Fruit fly (Drosophila melanogaster) whole organism, embryonic: ENCODE data around the gene Mks1.
A peak's percentile ranks its signal among the peaks of the same experiment; 100 is the strongest.

Source experiments
- Atf3 ChIP-seq: fragments of 200-800 bp; sonication (Bioruptor generic); optimal IDR thresholded peaks from 3 replicates; lab custom pipeline; 2016; ENCODE audit warnings: missing biosample characterization, missing genetic modification characterization
- Bdp1 ChIP-seq: fragments of 200-800 bp; sonication (Bioruptor generic); optimal IDR thresholded peaks from 3 replicates; lab custom pipeline; 2016; ENCODE audit warnings: missing biosample characterization, missing genetic modification characterization
- CG10654 ChIP-seq: fragments of 200-800 bp; sonication (Bioruptor generic); optimal IDR thresholded peaks from 2 replicates; lab custom pipeline; 2016; ENCODE audit warnings: missing biosample characterization, missing genetic modification characterization
- CG11560 ChIP-seq: fragments of 200-800 bp; sonication (Bioruptor generic); IDR thresholded peaks from 3 replicates; pipeline ENCODE4 v1.3.6; 2022; ENCODE audit warnings: missing biosample characterization, missing genetic modification characterization
- CG14710 ChIP-seq: fragments of 200-800 bp; sonication (Bioruptor generic); optimal IDR thresholded peaks from 3 replicates; lab custom pipeline; 2019; ENCODE audit warnings: missing biosample characterization, mild to moderate bottlenecking, missing genetic modification characterization, moderate library complexity
- CG15696 ChIP-seq: fragments of 200-800 bp; sonication (Bioruptor generic); optimal IDR thresholded peaks from 2 replicates; lab custom pipeline; 2019; ENCODE audit warnings: missing biosample characterization, mild to moderate bottlenecking, missing genetic modification characterization, moderate library complexity
- CG16779 ChIP-seq: fragments of 200-800 bp; sonication (Bioruptor generic); IDR thresholded peaks from 2 replicates; pipeline ENCODE4 v1.3.6; 2022; ENCODE audit warnings: missing biosample characterization, missing genetic modification characterization
- CG17802 ChIP-seq: fragments of 200-800 bp; sonication (Bioruptor generic); optimal IDR thresholded peaks from 2 replicates; lab custom pipeline; 2018; ENCODE audit warnings: missing biosample characterization, mild to moderate bottlenecking, missing genetic modification characterization, moderate library complexity
- CG2120 ChIP-seq: fragments of 200-800 bp; sonication (Bioruptor generic); optimal IDR thresholded peaks from 3 replicates; lab custom pipeline; 2016; ENCODE audit warnings: missing biosample characterization, missing genetic modification characterization
- CG2712 ChIP-seq: fragments of 200-800 bp; optimal IDR thresholded peaks from 3 replicates; lab custom pipeline; 2019; ENCODE audit warnings: missing biosample characterization, mild to moderate bottlenecking, missing genetic modification characterization, moderate library complexity
- CG3065 ChIP-seq: fragments of 200-800 bp; sonication (Bioruptor generic); optimal IDR thresholded peaks from 2 replicates; lab custom pipeline; 2016; ENCODE audit warnings: missing biosample characterization, missing genetic modification characterization
- CG4282 ChIP-seq: fragments of 200-800 bp; sonication (Bioruptor generic); optimal IDR thresholded peaks from 2 replicates; lab custom pipeline; 2016; ENCODE audit warnings: missing biosample characterization, missing genetic modification characterization
- CG4360 ChIP-seq: fragments of 200-800 bp; sonication (Bioruptor generic); IDR thresholded peaks from 2 replicates; pipeline ENCODE4 v1.3.6; 2022; ENCODE audit warnings: missing biosample characterization, missing genetic modification characterization
- CG4424 ChIP-seq: fragments of 200-800 bp; sonication (Bioruptor generic); optimal IDR thresholded peaks from 3 replicates; lab custom pipeline; 2016; ENCODE audit warnings: missing biosample characterization, missing genetic modification characterization
- CG8290 ChIP-seq, 3 experiments: fragments of 200-800 bp; sonication (Bioruptor generic); optimal IDR thresholded peaks; 2 replicates each; lab custom pipeline; 2016 to 2019; ENCODE audit warnings: missing biosample characterization in 3 of 3, missing genetic modification characterization in 3 of 3, mild to moderate bottlenecking in 2 of 3, moderate library complexity in 1 of 3
- CG8924 ChIP-seq: fragments of 200-800 bp; optimal IDR thresholded peaks from 3 replicates; lab custom pipeline; 2019; ENCODE audit warnings: missing biosample characterization, mild to moderate bottlenecking, missing genetic modification characterization, moderate library complexity
- CG9797 ChIP-seq: fragments of 200-800 bp; sonication (Bioruptor generic); optimal IDR thresholded peaks from 3 replicates; lab custom pipeline; 2018; ENCODE audit warnings: missing biosample characterization, mild to moderate bottlenecking, missing genetic modification characterization
- CG9817 ChIP-seq: fragments of 200-800 bp; sonication (Bioruptor generic); optimal IDR thresholded peaks from 2 replicates; lab custom pipeline; 2018; ENCODE audit warnings: missing biosample characterization, mild to moderate bottlenecking, missing genetic modification characterization, moderate library complexity
- Camta ChIP-seq: fragments of 200-800 bp; sonication (Bioruptor generic); optimal IDR thresholded peaks from 2 replicates; lab custom pipeline; 2016; ENCODE audit warnings: missing biosample characterization, missing genetic modification characterization
- Chrac-16 ChIP-seq: fragments of 200-800 bp; sonication (Bioruptor generic); optimal IDR thresholded peaks from 3 replicates; lab custom pipeline; 2016; ENCODE audit warnings: missing biosample characterization, missing genetic modification characterization
- CrebB ChIP-seq: fragments of 200-800 bp; sonication (Bioruptor generic); optimal IDR thresholded peaks from 3 replicates; lab custom pipeline; 2018; ENCODE audit warnings: missing biosample characterization, mild to moderate bottlenecking, missing genetic modification characterization
- Dfd ChIP-seq, 2 experiments: fragments of >200 bp; optimal IDR thresholded peaks; 2 replicates each; lab custom pipeline; 2017; ENCODE audit warnings: missing biosample characterization in 2 of 2, missing genetic modification characterization in 2 of 2
- Fer2 ChIP-seq: fragments of 200-800 bp; sonication (Bioruptor generic); optimal IDR thresholded peaks from 2 replicates; lab custom pipeline; 2018; ENCODE audit warnings: missing biosample characterization, mild to moderate bottlenecking, missing genetic modification characterization, moderate library complexity
- HHEX ChIP-seq: fragments of 200-800 bp; sonication (Bioruptor generic); optimal IDR thresholded peaks from 3 replicates; lab custom pipeline; 2017; ENCODE audit warnings: missing biosample characterization, mild to moderate bottlenecking, missing genetic modification characterization, missing genetic modification reagents
- HLH3B ChIP-seq: fragments of 200-800 bp; sonication (Bioruptor generic); IDR thresholded peaks from 2 replicates; pipeline ENCODE4 v1.3.6; 2022; ENCODE audit warnings: missing biosample characterization, missing genetic modification characterization
- Hand ChIP-seq: fragments of 200-800 bp; sonication (Bioruptor generic); optimal IDR thresholded peaks from 2 replicates; lab custom pipeline; 2017; ENCODE audit warnings: mild to moderate bottlenecking, missing biosample characterization, missing genetic modification reagents, missing genetic modification characterization
- MBD-R2 ChIP-seq: fragments of 200-800 bp; sonication (Bioruptor generic); IDR thresholded peaks from 2 replicates; pipeline ENCODE4 v1.3.6; 2022; ENCODE audit warnings: missing biosample characterization, missing genetic modification characterization
- Meics ChIP-seq: fragments of 200-800 bp; sonication (Bioruptor generic); optimal IDR thresholded peaks from 2 replicates; lab custom pipeline; 2017; ENCODE audit warnings: missing biosample characterization, mild to moderate bottlenecking, missing genetic modification characterization
- NFAT ChIP-seq: fragments of 200-800 bp; sonication (Bioruptor generic); IDR thresholded peaks from 2 replicates; pipeline ENCODE4 v1.3.6; 2022; ENCODE audit warnings: missing biosample characterization, missing genetic modification characterization
- Neu2 ChIP-seq: fragments of 200-800 bp; sonication (Bioruptor generic); optimal IDR thresholded peaks from 3 replicates; lab custom pipeline; 2016; ENCODE audit warnings: missing biosample characterization, missing genetic modification characterization, borderline replicate concordance
- Opbp ChIP-seq: fragments of 200-800 bp; sonication (Bioruptor generic); IDR thresholded peaks from 3 replicates; pipeline ENCODE4 v1.3.6; 2022; ENCODE audit warnings: missing biosample characterization, missing genetic modification characterization; ENCODE audit not compliant: partially characterized antibody
- Trl ChIP-seq, 3 experiments: fragments of >200 bp in 2 of 3; fragments of 200-800 bp in 1 of 3; sonication (Bioruptor generic) in 1 of 3; optimal IDR thresholded peaks; 2 replicates in 1 of 3; 3 replicates in 2 of 3; lab custom pipeline; 2016 to 2017; ENCODE audit warnings: missing biosample characterization in 1 of 3, missing genetic modification characterization in 1 of 3
- bbx ChIP-seq: fragments of 200-800 bp; sonication (Bioruptor generic); IDR thresholded peaks from 2 replicates; pipeline ENCODE4 v1.3.6; 2022; ENCODE audit warnings: missing biosample characterization, missing genetic modification characterization; ENCODE audit not compliant: partially characterized antibody
- bigmax ChIP-seq: fragments of 200-800 bp; sonication (Bioruptor generic); optimal IDR thresholded peaks from 2 replicates; lab custom pipeline; 2018; ENCODE audit warnings: missing biosample characterization, mild to moderate bottlenecking, missing genetic modification characterization
- dan ChIP-seq: fragments of 200-800 bp; sonication (Bioruptor generic); IDR thresholded peaks from 2 replicates; pipeline ENCODE4 v1.3.6; 2022; ENCODE audit warnings: missing biosample characterization, missing genetic modification characterization
- dm ChIP-seq: fragments of 200-800 bp; sonication (Bioruptor generic); optimal IDR thresholded peaks from 3 replicates; lab custom pipeline; 2016; ENCODE audit warnings: missing biosample characterization, missing genetic modification characterization
- esg ChIP-seq: fragments of 200-800 bp; sonication (Bioruptor generic); conservative IDR thresholded peaks from 2 replicates; pipeline ENCODE4 v1.3.6; 2022; ENCODE audit warnings: missing biosample characterization, missing genetic modification characterization
- gem ChIP-seq: fragments of 200-800 bp; sonication (Bioruptor generic); optimal IDR thresholded peaks from 2 replicates; lab custom pipeline; 2019; ENCODE audit warnings: missing biosample characterization, mild to moderate bottlenecking, missing genetic modification characterization, moderate library complexity
- ind ChIP-seq: fragments of 200-800 bp; sonication (Bioruptor generic); optimal IDR thresholded peaks from 3 replicates; lab custom pipeline; 2016; ENCODE audit warnings: missing biosample characterization, missing genetic modification characterization
- jigr1 ChIP-seq: fragments of 200-800 bp; sonication (Bioruptor generic); IDR thresholded peaks from 3 replicates; pipeline ENCODE4 v1.3.6; 2022; ENCODE audit warnings: missing biosample characterization, missing genetic modification characterization
- nau ChIP-seq: fragments of 200-800 bp; sonication (Bioruptor generic); optimal IDR thresholded peaks from 3 replicates; lab custom pipeline; 2017; ENCODE audit warnings: missing biosample characterization, mild to moderate bottlenecking, missing genetic modification characterization, missing genetic modification reagents
- nom ChIP-seq: fragments of 200-800 bp; sonication (Bioruptor generic); optimal IDR thresholded peaks from 2 replicates; lab custom pipeline; 2017; ENCODE audit warnings: missing biosample characterization, missing genetic modification characterization, mild to moderate bottlenecking, moderate library complexity, missing genetic modification reagents
- onecut ChIP-seq: fragments of 200-800 bp; sonication (Bioruptor generic); IDR thresholded peaks from 2 replicates; pipeline ENCODE4 v1.3.6; 2022; ENCODE audit warnings: missing biosample characterization, missing genetic modification characterization
- otp ChIP-seq: fragments of 200-800 bp; sonication (Bioruptor generic); IDR thresholded peaks from 3 replicates; pipeline ENCODE4, ENCODE4 v1.3.6; 2022; ENCODE audit warnings: missing biosample characterization, missing genetic modification characterization
- ranshi ChIP-seq: fragments of 200-800 bp; sonication (Bioruptor generic); IDR thresholded peaks from 2 replicates; pipeline ENCODE4 v1.3.6; 2022; ENCODE audit warnings: missing biosample characterization, missing genetic modification characterization
- repo ChIP-seq: fragments of 200-800 bp; sonication (Bioruptor generic); optimal IDR thresholded peaks from 2 replicates; lab custom pipeline; 2016; ENCODE audit warnings: missing biosample characterization, missing genetic modification characterization
- stwl ChIP-seq: fragments of 200-800 bp; sonication (Bioruptor generic); optimal IDR thresholded peaks from 3 replicates; lab custom pipeline; 2018; ENCODE audit warnings: missing biosample characterization, mild to moderate bottlenecking, missing genetic modification characterization, moderate library complexity
- unpg ChIP-seq: fragments of 200-800 bp; sonication (Bioruptor generic); optimal IDR thresholded peaks from 3 replicates; lab custom pipeline; 2018; ENCODE audit warnings: missing biosample characterization, mild to moderate bottlenecking, missing genetic modification characterization, moderate library complexity
- usp ChIP-seq: fragments of >200 bp; optimal IDR thresholded peaks from 2 replicates; lab custom pipeline; 2017; ENCODE audit warnings: missing biosample characterization, missing genetic modification characterization
- zfh2 ChIP-seq: fragments of 200-800 bp; sonication (Bioruptor generic); optimal IDR thresholded peaks from 2 replicates; lab custom pipeline; 2016; ENCODE audit warnings: missing biosample characterization, missing genetic modification characterization

The Mks1 gene

DNA sequence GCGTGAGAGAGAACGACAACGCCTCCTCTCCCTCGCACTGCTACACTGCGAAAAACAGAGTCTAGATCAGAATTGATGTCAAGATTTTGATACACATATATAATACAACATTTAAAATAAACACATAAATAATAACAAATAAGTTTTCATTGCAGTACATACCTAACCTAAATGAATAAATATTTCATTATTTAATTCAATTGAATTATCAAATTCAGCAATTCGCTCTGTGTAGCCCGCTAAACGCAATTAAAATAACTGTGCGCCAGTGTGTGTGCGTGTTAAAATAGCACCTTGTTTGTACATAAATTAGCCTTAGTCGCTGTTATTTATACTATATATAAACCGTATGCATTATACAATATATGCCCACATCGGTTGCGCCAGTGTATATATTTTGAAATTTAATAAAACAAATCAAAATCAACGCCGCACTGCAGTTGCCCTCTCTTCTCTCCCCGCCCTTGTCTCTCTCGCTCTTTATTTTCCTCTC, 24.1 kb downstream of the Mks1 start (continued):
- TF ChIP-seq stwl (tag; lab: Kevin White, UChicago) (peak; percentile 4), CG4424 (GFP tag; lab: Kevin White, UChicago) (peak; percentile 91), Meics (GFP tag; lab: Kevin White, UChicago) (peak; percentile 96), CG9797 (GFP tag; lab: Kevin White, UChicago) (peak; percentile 4), bbx (GFP tag; lab: Robert Waterston, UW) (no peak), Camta (peak; percentile 67), dm (no peak), otp (GFP tag; lab: Robert Waterston, UW) (peak; percentile 83), HHEX (GFP tag; lab: Kevin White, UChicago) (peak; percentile 95), CG9817 (peak; percentile 93), MBD-R2 (peak; percentile 93), CG11560 (tag; lab: Robert Waterston, UW) (peak; percentile 84), HLH3B (GFP tag; lab: Robert Waterston, UW) (peak; percentile 96), Dfd (GFP tag; optimal IDR thresholded peaks at IDR 0.05; lab: Kevin White, UChicago) (no peak), CG4360 (GFP tag; lab: Robert Waterston, UW) (peak; percentile 72), nom (GFP tag; lab: Kevin White, UChicago) (peak; percentile 58), CG14710 (tag; lab: Kevin White, UChicago) (peak; percentile 84), bigmax (GFP tag; lab: Kevin White, UChicago) (peak; percentile 41), dan (GFP tag; lab: Robert Waterston, UW) (peak; percentile 32; the same call in 1 of the 2 replicates), Trl (optimal IDR thresholded peaks at IDR 0.05; lab: Kevin White, UChicago) (peak; percentile 45 to 53), Trl (GFP tag; optimal IDR thresholded peaks at IDR 0.05; lab: Kevin White, UChicago) (peak; percentile 29), CG4282 (GFP tag; lab: Kevin White, UChicago) (no peak), nau (GFP tag; lab: Kevin White, UChicago) (peak; percentile 87), CG15696 (peak; percentile 79), Neu2 (GFP tag; lab: Kevin White, UChicago) (no peak), gem (peak; percentile 97), Hand (GFP tag; lab: Kevin White, UChicago) (peak; percentile 92), CG8924 (peak; percentile 96), onecut (GFP tag; lab: Robert Waterston, UW) (peak; percentile 87), CG10654 (peak; percentile 88), ranshi (peak; percentile 96), zfh2 (GFP tag; lab: Kevin White, UChicago) (peak; percentile 70), CG2120 (GFP tag; lab: Kevin White, UChicago) (peak; percentile 93), jigr1 (GFP tag; lab: Robert Waterston, UW) (peak; percentile 85), esg (GFP tag; lab: Robert Waterston, UW) (peak; percentile 94), CG17802 (peak; percentile 62), CG16779 (GFP tag; lab: Robert Waterston, UW) (peak; percentile 90), CrebB (tag; lab: Kevin White, UChicago) (peak; percentile 91), NFAT (GFP tag; lab: Robert Waterston, UW) (peak; percentile 93), Chrac-16 (peak; percentile 91), Bdp1 (GFP tag; lab: Kevin White, UChicago) (peak; percentile 59), CG2712 (tag; lab: Kevin White, UChicago) (peak; percentile 96), Fer2 (tag; lab: Kevin White, UChicago) (peak; percentile 92), unpg (peak; percentile 94), CG8290 (GFP tag; optimal IDR thresholded peaks at IDR 0.05; lab: Kevin White, UChicago) (peak; percentile 76), CG8290 (tag; optimal IDR thresholded peaks at IDR 0.05; lab: Kevin White, UChicago) (peak; percentile 11 to 90), Opbp (no peak), CG3065 (GFP tag; lab: Kevin White, UChicago) (peak; percentile 70), Atf3 (GFP tag; lab: Kevin White, UChicago) (no peak), ind (peak; percentile 94), usp (GFP tag; lab: Kevin White, UChicago) (no peak), repo (no peak)
